Worm (Caenorhabditis elegans): Measurements from ENCODE around the gene F29B9.7.

DNA sequence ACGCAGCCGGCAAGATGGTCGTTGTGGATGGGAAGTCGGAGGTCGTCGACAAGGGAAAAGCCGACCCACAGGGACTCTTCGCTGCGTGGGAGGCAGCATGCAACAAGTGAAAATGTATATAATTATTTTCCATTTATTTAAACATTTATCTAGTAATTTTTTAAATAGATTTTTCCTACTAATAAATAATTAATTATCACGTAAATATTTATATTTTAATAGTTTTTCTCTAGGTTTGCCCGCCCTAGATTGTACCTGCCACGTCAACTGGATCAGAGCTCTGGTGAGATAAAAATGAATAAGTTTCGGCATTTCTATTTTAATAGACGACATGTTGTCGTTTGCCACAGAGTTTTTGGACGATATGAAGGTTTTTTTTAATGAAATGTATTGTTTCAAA is 3.4 kb downstream of the F29B9.7 start, which contains the start of gene psr-1:
- no peak for TF ChIP-seq ces-1 (GFP tag; optimal IDR thresholded peaks at IDR 0.05)
- no peak for TF ChIP-seq flh-1 (GFP tag; optimal IDR thresholded peaks at IDR 0.05)
- TF ChIP-seq blmp-1 (tag; optimal IDR thresholded peaks at IDR 0.05): no peak
- no peak for TF ChIP-seq elt-1 (tag; optimal IDR thresholded peaks at IDR 0.05; ENCODE audit: borderline replicate concordance, insufficient read depth)
- no peak for TF ChIP-seq lin-13 (tag; optimal IDR thresholded peaks at IDR 0.05)
- no peak for TF ChIP-seq unc-39 (tag; optimal IDR thresholded peaks at IDR 0.05)
- no peak for TF ChIP-seq unc-62 (GFP tag; optimal IDR thresholded peaks at IDR 0.05)
- TF ChIP-seq ztf-11 (tag; optimal IDR thresholded peaks at IDR 0.05): no peak
- TF ChIP-seq nhr-12 (tag; optimal IDR thresholded peaks at IDR 0.05): no peak
- no peak for TF ChIP-seq elt-3 (tag; optimal IDR thresholded peaks at IDR 0.05)

All from whole organism, mixed stage, embryonic.